Fruit fly (Drosophila melanogaster) whole organism, embryonic: ENCODE measurements around the gene att-ORFB.

Experiments used
- Atf-2 ChIP-seq: fragments of 200-800 bp; sonication (Bioruptor generic); optimal IDR thresholded peaks from 2 replicates; lab custom pipeline; 2016; ENCODE audit warnings: missing biosample characterization, missing genetic modification characterization
- CG10431 ChIP-seq: fragments of 200-800 bp; sonication (Bioruptor generic); optimal IDR thresholded peaks from 3 replicates; lab custom pipeline; 2018; ENCODE audit warnings: missing biosample characterization, mild to moderate bottlenecking, missing genetic modification characterization
- CG11093 ChIP-seq: fragments of 200-800 bp; sonication (Bioruptor generic); IDR thresholded peaks from 3 replicates; pipeline ENCODE4 v1.3.6; 2022; ENCODE audit warnings: missing biosample characterization, missing genetic modification characterization
- CG11247 ChIP-seq: fragments of 200-800 bp; sonication (Bioruptor generic); IDR thresholded peaks from 2 replicates; pipeline ENCODE4 v1.3.6; 2022; ENCODE audit warnings: missing biosample characterization, missing genetic modification characterization
- CG12071 ChIP-seq: fragments of 200-800 bp; sonication (Bioruptor generic); optimal IDR thresholded peaks from 3 replicates; lab custom pipeline; 2018; ENCODE audit warnings: missing biosample characterization, mild to moderate bottlenecking, missing genetic modification characterization
- CG1233 ChIP-seq: fragments of 200-800 bp; sonication (Bioruptor generic); optimal IDR thresholded peaks from 4 replicates; lab custom pipeline; 2018; ENCODE audit warnings: missing biosample characterization, mild to moderate bottlenecking, missing genetic modification characterization
- CG12744 ChIP-seq: fragments of 200-800 bp; sonication (Bioruptor generic); optimal IDR thresholded peaks from 2 replicates; lab custom pipeline; 2016; ENCODE audit warnings: missing biosample characterization, missing genetic modification characterization
- CG12769 ChIP-seq: fragments of 200-800 bp; sonication (Bioruptor generic); optimal IDR thresholded peaks from 2 replicates; lab custom pipeline; 2019; ENCODE audit warnings: missing biosample characterization, mild to moderate bottlenecking, missing genetic modification characterization, moderate library complexity
- CG12942 ChIP-seq: fragments of 200-800 bp; sonication (Bioruptor generic); optimal IDR thresholded peaks from 3 replicates; lab custom pipeline; 2016; ENCODE audit warnings: missing biosample characterization, missing genetic modification characterization
- CG15601 ChIP-seq: fragments of 200-800 bp; sonication (Bioruptor generic); optimal IDR thresholded peaks from 3 replicates; lab custom pipeline; 2019; ENCODE audit warnings: missing biosample characterization, mild to moderate bottlenecking, missing genetic modification characterization, moderate library complexity
- CG16863 ChIP-seq: fragments of 200-800 bp; sonication (Bioruptor generic); optimal IDR thresholded peaks from 3 replicates; lab custom pipeline; 2016; ENCODE audit warnings: missing biosample characterization, missing genetic modification characterization
- CG18476 ChIP-seq: fragments of 200-800 bp; sonication (Bioruptor generic); optimal IDR thresholded peaks from 2 replicates; lab custom pipeline; 2016; ENCODE audit warnings: missing biosample characterization, mild to moderate bottlenecking, missing genetic modification characterization
- CG34224 ChIP-seq: fragments of 200-800 bp; sonication (Bioruptor generic); IDR thresholded peaks from 3 replicates; pipeline ENCODE4 v1.3.6; 2022; ENCODE audit warnings: missing biosample characterization, missing genetic modification characterization; ENCODE audit not compliant: partially characterized antibody
- CG4282 ChIP-seq: fragments of 200-800 bp; sonication (Bioruptor generic); optimal IDR thresholded peaks from 2 replicates; lab custom pipeline; 2016; ENCODE audit warnings: missing biosample characterization, missing genetic modification characterization
- CG4854 ChIP-seq: fragments of 200-800 bp; sonication (Bioruptor generic); optimal IDR thresholded peaks from 2 replicates; lab custom pipeline; 2016; ENCODE audit warnings: missing biosample characterization, missing genetic modification characterization, inconsistent platforms
- CG8359 ChIP-seq: fragments of 200-800 bp; sonication (Bioruptor generic); optimal IDR thresholded peaks from 2 replicates; lab custom pipeline; 2017; ENCODE audit warnings: missing biosample characterization, mild to moderate bottlenecking, missing genetic modification characterization, borderline replicate concordance
- CG8765 ChIP-seq: fragments of 200-800 bp; sonication (Bioruptor generic); IDR thresholded peaks from 2 replicates; pipeline ENCODE4 v1.3.6; 2022; ENCODE audit warnings: missing biosample characterization, missing genetic modification characterization
- CG9797 ChIP-seq: fragments of 200-800 bp; sonication (Bioruptor generic); optimal IDR thresholded peaks from 3 replicates; lab custom pipeline; 2018; ENCODE audit warnings: missing biosample characterization, mild to moderate bottlenecking, missing genetic modification characterization
- Dip3 ChIP-seq: fragments of 200-800 bp; sonication (Bioruptor generic); optimal IDR thresholded peaks from 3 replicates; lab custom pipeline; 2016; ENCODE audit warnings: missing biosample characterization, missing genetic modification characterization
- Eip74EF ChIP-seq, 2 experiments: fragments of 200-800 bp in 1 of 2; fragments of >200 bp in 1 of 2; sonication (Bioruptor generic) in 1 of 2; optimal IDR thresholded peaks; 2 replicates each; lab custom pipeline; 2017 to 2019; ENCODE audit warnings: missing biosample characterization in 2 of 2, missing genetic modification characterization in 2 of 2, mild to moderate bottlenecking in 1 of 2, moderate library complexity in 1 of 2
- Elba2 ChIP-seq: fragments of 200-800 bp; sonication (Bioruptor generic); optimal IDR thresholded peaks from 3 replicates; lab custom pipeline; 2016; ENCODE audit warnings: missing biosample characterization, missing genetic modification characterization
- HHEX ChIP-seq: fragments of 200-800 bp; sonication (Bioruptor generic); optimal IDR thresholded peaks from 3 replicates; lab custom pipeline; 2017; ENCODE audit warnings: missing biosample characterization, mild to moderate bottlenecking, missing genetic modification characterization, missing genetic modification reagents
- HLH54F ChIP-seq: fragments of 200-800 bp; sonication (Bioruptor generic); optimal IDR thresholded peaks from 3 replicates; lab custom pipeline; 2016; ENCODE audit warnings: missing biosample characterization, missing genetic modification characterization
- Hsf ChIP-seq: fragments of 200-800 bp; sonication (Bioruptor generic); optimal IDR thresholded peaks from 3 replicates; lab custom pipeline; 2016; ENCODE audit warnings: missing biosample characterization, missing genetic modification characterization
- Mad ChIP-seq: fragments of 200-800 bp; sonication (Bioruptor generic); optimal IDR thresholded peaks from 2 replicates; lab custom pipeline; 2016; ENCODE audit warnings: missing biosample characterization, missing genetic modification characterization
- Myb ChIP-seq: fragments of 200-800 bp; sonication (Bioruptor generic); optimal IDR thresholded peaks from 2 replicates; lab custom pipeline; 2016; ENCODE audit warnings: missing biosample characterization, missing genetic modification characterization
- Side ChIP-seq: fragments of 200-800 bp; sonication (Bioruptor generic); optimal IDR thresholded peaks from 2 replicates; lab custom pipeline; 2016; ENCODE audit warnings: missing biosample characterization, missing genetic modification characterization
- Sox102F ChIP-seq: fragments of 200-800 bp; sonication (Bioruptor generic); optimal IDR thresholded peaks from 2 replicates; lab custom pipeline; 2018; ENCODE audit warnings: missing biosample characterization, mild to moderate bottlenecking, missing genetic modification characterization, moderate library complexity
- Sry-β ChIP-seq: fragments of 200-800 bp; sonication (Bioruptor generic); optimal IDR thresholded peaks from 2 replicates; lab custom pipeline; 2018; ENCODE audit warnings: missing biosample characterization, mild to moderate bottlenecking, missing genetic modification characterization, moderate library complexity
- Xbp1 ChIP-seq: fragments of 200-800 bp; sonication (Bioruptor generic); optimal IDR thresholded peaks from 3 replicates; lab custom pipeline; 2016; ENCODE audit warnings: missing biosample characterization, mild to moderate bottlenecking, missing genetic modification characterization
- YL-1 ChIP-seq: fragments of 200-800 bp; sonication (Bioruptor generic); optimal IDR thresholded peaks from 3 replicates; lab custom pipeline; 2017; ENCODE audit warnings: missing biosample characterization, mild to moderate bottlenecking, missing genetic modification characterization
- bsh ChIP-seq, 2 experiments: fragments of 200-800 bp; sonication (Bioruptor generic); optimal IDR thresholded peaks; 2 replicates each; lab custom pipeline; 2017 to 2018; ENCODE audit warnings: mild to moderate bottlenecking in 2 of 2, missing biosample characterization in 2 of 2, missing genetic modification characterization in 2 of 2, moderate library complexity in 1 of 2
- chif ChIP-seq, 2 experiments: fragments of 200-800 bp; sonication (Bioruptor generic); optimal IDR thresholded peaks; 3 replicates each; lab custom pipeline; 2016; ENCODE audit warnings: missing biosample characterization in 2 of 2, missing genetic modification characterization in 2 of 2
- esg ChIP-seq: fragments of 200-800 bp; sonication (Bioruptor generic); conservative IDR thresholded peaks from 2 replicates; pipeline ENCODE4 v1.3.6; 2022; ENCODE audit warnings: missing biosample characterization, missing genetic modification characterization
- eyg ChIP-seq: fragments of 200-800 bp; sonication (Bioruptor generic); optimal IDR thresholded peaks from 3 replicates; lab custom pipeline; 2016; ENCODE audit warnings: missing biosample characterization, missing genetic modification characterization
- fu2 ChIP-seq: fragments of 200-800 bp; sonication (Bioruptor generic); optimal IDR thresholded peaks from 2 replicates; lab custom pipeline; 2016; ENCODE audit warnings: missing biosample characterization, missing genetic modification characterization
- gce ChIP-seq: fragments of 200-800 bp; sonication (Bioruptor generic); IDR thresholded peaks from 3 replicates; pipeline ENCODE4 v1.3.6; 2022; ENCODE audit warnings: missing biosample characterization, missing genetic modification characterization
- gsb ChIP-seq: fragments of 200-800 bp; sonication (Bioruptor generic); IDR thresholded peaks from 2 replicates; pipeline ENCODE4 v1.3.6; 2022; ENCODE audit warnings: missing biosample characterization, missing genetic modification characterization
- hb ChIP-seq: fragments of 200-800 bp; sonication (Bioruptor generic); IDR thresholded peaks from 3 replicates; pipeline ENCODE4 v1.3.6; 2022; ENCODE audit warnings: missing biosample characterization, missing genetic modification characterization; ENCODE audit not compliant: partially characterized antibody
- lov ChIP-seq, 2 experiments: fragments of 200-800 bp in 1 of 2; fragments of >200 bp in 1 of 2; sonication (Bioruptor generic) in 1 of 2; IDR thresholded peaks in 1 of 2; optimal IDR thresholded peaks in 1 of 2; 2 replicates in 1 of 2; 3 replicates in 1 of 2; pipeline versions ENCODE4 v1.3.6 to Lab custom; 2017 to 2022; ENCODE audit warnings: missing biosample characterization in 1 of 2, missing genetic modification characterization in 1 of 2
- nerfin-2 ChIP-seq: fragments of 200-800 bp; sonication (Bioruptor generic); IDR thresholded peaks from 2 replicates; pipeline ENCODE4 v1.3.6; 2022; ENCODE audit warnings: missing biosample characterization, missing genetic modification characterization; ENCODE audit not compliant: partially characterized antibody
- peb ChIP-seq: fragments of 200-800 bp; sonication (Bioruptor generic); IDR thresholded peaks from 2 replicates; pipeline ENCODE4 v1.3.6; 2022; ENCODE audit warnings: missing biosample characterization, missing genetic modification characterization
- pita ChIP-seq: fragments of 200-800 bp; sonication (Bioruptor generic); optimal IDR thresholded peaks from 2 replicates; lab custom pipeline; 2017; ENCODE audit warnings: missing biosample characterization, mild to moderate bottlenecking, missing genetic modification characterization
- pros ChIP-seq: fragments of 200-800 bp; sonication (Bioruptor generic); optimal IDR thresholded peaks from 3 replicates; lab custom pipeline; 2019; ENCODE audit warnings: missing biosample characterization, mild to moderate bottlenecking, missing genetic modification characterization, moderate library complexity
- so ChIP-seq: fragments of 200-800 bp; sonication (Bioruptor generic); IDR thresholded peaks from 3 replicates; pipeline ENCODE4 v1.3.6; 2022; ENCODE audit warnings: missing biosample characterization, missing genetic modification characterization
- sr ChIP-seq: fragments of 200-800 bp; sonication (Bioruptor generic); IDR thresholded peaks from 3 replicates; pipeline ENCODE4 v1.3.6; 2022; ENCODE audit warnings: missing biosample characterization, missing genetic modification characterization
- tap ChIP-seq: fragments of 200-800 bp; optimal IDR thresholded peaks from 3 replicates; lab custom pipeline; 2019; ENCODE audit warnings: missing biosample characterization, mild to moderate bottlenecking, missing genetic modification characterization, moderate library complexity
- vfl ChIP-seq: fragments of 200-800 bp; sonication (Bioruptor generic); optimal IDR thresholded peaks from 2 replicates; lab custom pipeline; 2016; ENCODE audit warnings: missing biosample characterization, missing genetic modification characterization
- vvl ChIP-seq: fragments of 200-800 bp; sonication (Bioruptor generic); IDR thresholded peaks from 2 replicates; pipeline ENCODE4 v1.3.6; 2022; ENCODE audit warnings: missing biosample characterization, missing genetic modification characterization
- yki ChIP-seq: fragments of >200 bp; optimal IDR thresholded peaks from 3 replicates; lab custom pipeline; 2018

Gene att-ORFB

dm6 chr3R:20579816-20580215, 25.6 kb upstream of the att-ORFB start, which contains the start of the genes EloB and Srp14 (continued):
- 0 out of 2 replicates have a peak, but pooled peaks have one; percentile 18 for TF ChIP-seq gsb (GFP tag; lab: Robert Waterston, UW)
- TF ChIP-seq Side (GFP tag; lab: Kevin White, UChicago): peak; percentile 53
- TF ChIP-seq CG4282 (GFP tag; lab: Kevin White, UChicago): peak; percentile 39
- peak; percentile 42 for TF ChIP-seq HHEX
- peak; percentile 84 for TF ChIP-seq CG15601 (tag; lab: Kevin White, UChicago)
- TF ChIP-seq fu2: peak; percentile 73
- no peak for TF ChIP-seq Sry-β (GFP tag; lab: Kevin White, UChicago)
- peak; percentile 88 for TF ChIP-seq nerfin-2 (GFP tag; lab: Robert Waterston, UW)
- peak; percentile 88 for TF ChIP-seq Mad (GFP tag; lab: Kevin White, UChicago)
- TF ChIP-seq CG8765 (GFP tag; lab: Robert Waterston, UW): peak; percentile 69
- no peak for TF ChIP-seq CG12071
- TF ChIP-seq CG8359 (GFP tag; lab: Kevin White, UChicago): no peak
- TF ChIP-seq gce (GFP tag; lab: Robert Waterston, UW): no peak
- peak; percentile 78 for TF ChIP-seq Dip3 (GFP tag; lab: Kevin White, UChicago)
- TF ChIP-seq CG4854 (GFP tag; lab: Kevin White, UChicago): peak; percentile 67
- peak; percentile 67 for TF ChIP-seq CG12744 (GFP tag; lab: Kevin White, UChicago)
- TF ChIP-seq Xbp1 (GFP tag; lab: Kevin White, UChicago): peak; percentile 88
- TF ChIP-seq Myb (GFP tag; lab: Kevin White, UChicago): peak; percentile 37
- TF ChIP-seq Elba2 (GFP tag; lab: Kevin White, UChicago): peak; percentile 71
- TF ChIP-seq Hsf (GFP tag; lab: Kevin White, UChicago): peak; percentile 89
- TF ChIP-seq CG1233 (GFP tag; lab: Kevin White, UChicago): peak; percentile 74
- peak; percentile 47 for TF ChIP-seq Atf-2 (GFP tag; lab: Kevin White, UChicago)
- TF ChIP-seq vfl (GFP tag; lab: Kevin White, UChicago): peak; percentile 90
- peak; percentile 96 for TF ChIP-seq vvl
- peak; percentile 69 for TF ChIP-seq tap (tag; lab: Kevin White, UChicago)
- TF ChIP-seq CG11247 (GFP tag; lab: Robert Waterston, UW): peak; percentile 72
- peak; percentile 97 for TF ChIP-seq CG34224 (GFP tag; lab: Robert Waterston, UW)
- TF ChIP-seq CG16863: peak; percentile 74
- TF ChIP-seq chif (GFP tag; optimal IDR thresholded peaks at IDR 0.05; lab: Kevin White, UChicago): peak; percentile 67 to 71
- peak; percentile 87 for TF ChIP-seq CG12769 (tag; lab: Kevin White, UChicago)
- TF ChIP-seq YL-1 (GFP tag; lab: Kevin White, UChicago): peak; percentile 95
- peak; percentile 80 for TF ChIP-seq HLH54F
- TF ChIP-seq pros (GFP tag; lab: Kevin White, UChicago): no peak
- TF ChIP-seq CG11093: 0 out of 3 replicates have a peak, but pooled peaks have one; percentile 11
- TF ChIP-seq yki (lab: Kevin White, UChicago): no peak
- TF ChIP-seq Sox102F (GFP tag; lab: Kevin White, UChicago): no peak
- TF ChIP-seq Eip74EF (GFP tag; optimal IDR thresholded peaks at IDR 0.05; lab: Kevin White, UChicago): no peak
- peak; percentile 96 for TF ChIP-seq hb (GFP tag; lab: Robert Waterston, UW)
- TF ChIP-seq eyg (GFP tag; lab: Kevin White, UChicago): peak; percentile 33
- TF ChIP-seq pita (GFP tag; lab: Kevin White, UChicago): no peak
- TF ChIP-seq esg (GFP tag; lab: Robert Waterston, UW): peak; percentile 55
- peak; percentile 78 for TF ChIP-seq CG12942
- TF ChIP-seq sr (GFP tag; lab: Robert Waterston, UW): 0 out of 3 replicates have a peak, but pooled peaks have one; percentile 23
- peak; percentile 80 for TF ChIP-seq CG9797 (GFP tag; lab: Kevin White, UChicago)
- TF ChIP-seq CG18476 (GFP tag; lab: Kevin White, UChicago): peak; percentile 62
- no peak for TF ChIP-seq lov (optimal IDR thresholded peaks at IDR 0.05; lab: Kevin White, UChicago)
- TF ChIP-seq lov (GFP tag; IDR thresholded peaks at IDR 0.05; lab: Robert Waterston, UW): no peak
- no peak for TF ChIP-seq CG10431 (GFP tag; lab: Kevin White, UChicago)
- no peak for TF ChIP-seq peb (GFP tag; lab: Robert Waterston, UW)
- TF ChIP-seq bsh (GFP tag; optimal IDR thresholded peaks at IDR 0.05; lab: Kevin White, UChicago): peak in 1 of 2 experiments; percentile 82
- TF ChIP-seq so: peak; percentile 49; the same call in 2 of the 3 replicates
